Fruit fly (Drosophila melanogaster): ENCODE results near the gene spn-A.

- no peak for TF ChIP-seq CG4282 (GFP tag; optimal IDR thresholded peaks at IDR 0.05)
- TF ChIP-seq CG43689 (GFP tag; IDR thresholded peaks at IDR 0.05): no peak
Measured at dm6 chr3R:30083215-30083614, 27.4 kb upstream of the spn-A start.
